Worm (Caenorhabditis elegans) whole organism, dauer: ENCODE measurements around the gene egrh-1.

ENCODE experiments used
- unc-62 ChIP-seq: sonication (generic microtip); optimal IDR thresholded peaks from 2 replicates; lab custom pipeline; 2017; ENCODE audit warnings: missing biosample characterization, missing genetic modification reagents, missing genetic modification characterization

egrh-1 gene

ce11 chrX:14888188-14888587 is 42.5 kb downstream of the egrh-1 start, which contains the start of gene daf-6:
Gene daf-6 (plus strand): TSS chrX:14888488.
- TF ChIP-seq unc-62 (GFP tag; lab: Kevin White, UChicago) = no peak

DNA sequence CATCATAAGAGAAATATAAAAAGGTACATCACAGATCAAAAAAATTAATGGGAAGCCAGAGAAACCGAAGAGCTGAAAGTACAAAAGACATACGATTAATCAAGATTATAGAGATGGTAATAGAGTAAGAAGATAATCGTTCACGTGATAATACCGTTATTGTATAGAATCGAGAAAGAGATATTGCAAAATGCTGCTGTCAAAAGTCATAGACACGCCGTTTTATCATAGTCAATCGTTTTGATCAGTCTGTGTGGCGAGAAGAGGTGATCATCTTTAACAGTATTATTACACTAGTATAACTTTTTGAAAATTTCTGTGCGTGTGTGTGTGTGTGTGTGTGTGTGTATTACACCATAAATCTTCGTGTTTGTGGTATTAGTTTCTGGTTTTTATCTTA is 48.6 kb downstream of the egrh-1 start:
- no peak for TF ChIP-seq unc-62 (GFP tag; lab: Kevin White, UChicago)

ce11 chrX:14894845-14895244 is 49.1 kb downstream of the egrh-1 start, which contains the start of gene nac-1:
Gene nac-1 (plus strand): TSS chrX:14895145.
- no peak for TF ChIP-seq unc-62 (GFP tag; lab: Kevin White, UChicago)

- TF ChIP-seq unc-62 (GFP tag; lab: Kevin White, UChicago) = no peak
Measured at ce11 chrX:14897192-14897591, 51.5 kb downstream of the egrh-1 start.

DNA sequence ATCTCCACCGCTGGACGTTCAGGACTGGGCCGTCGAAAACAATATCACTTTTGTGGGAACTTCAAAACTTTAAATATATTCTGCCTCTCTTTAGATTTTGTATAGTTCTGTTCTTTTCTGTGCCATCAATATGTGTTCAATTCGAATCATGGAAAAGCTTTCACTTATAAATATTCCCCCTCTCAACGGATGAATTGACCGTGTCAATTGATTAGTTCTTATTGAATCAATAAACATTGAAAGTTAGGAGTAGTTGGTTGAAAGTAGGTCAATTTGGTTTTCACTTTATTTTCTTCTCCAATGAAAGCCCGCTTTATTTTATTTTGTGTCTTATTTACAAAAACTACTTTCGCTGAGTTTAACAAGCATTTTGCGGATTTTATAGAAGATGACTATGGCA is 52.5 kb downstream of the egrh-1 start, which contains the start of gene lips-8:
lips-8 (plus strand) TSS at position 301 of the 400 bp plus-strand sequence.
- no peak for TF ChIP-seq unc-62 (GFP tag; lab: Kevin White, UChicago)
